Worm (Caenorhabditis elegans) whole organism, L4 larva: Measurements from ENCODE around the gene W01C8.5.

Experiments used
- R02D3.7 ChIP-seq: fragments of 150-350 bp; sonication (generic microtip); optimal IDR thresholded peaks from 3 replicates; lab custom pipeline; 2014; ENCODE audit warnings: missing biosample characterization, missing genetic modification characterization
- aly-2 ChIP-seq: sonication (generic microtip); optimal IDR thresholded peaks from 2 replicates; lab custom pipeline; 2018; ENCODE audit warnings: missing biosample characterization, missing genetic modification characterization
- ctbp-1 ChIP-seq: fragments of 200-800 bp; sonication (Bioruptor generic); IDR thresholded peaks from 2 replicates; pipeline ENCODE4 v1.3.6; 2022; ENCODE audit warnings: missing genetic modification reagents, missing genetic modification characterization, missing compliant biosample characterization
- hmg-1.1 ChIP-seq: fragments of 200-800 bp; sonication (Bioruptor generic); IDR thresholded peaks from 2 replicates; pipeline ENCODE4 v1.3.6; 2022; ENCODE audit warnings: missing genetic modification reagents, missing genetic modification characterization, missing compliant biosample characterization
- lin-15B ChIP-seq: fragments of 150-350 bp; sonication (generic microtip); optimal IDR thresholded peaks from 3 replicates; lab custom pipeline; 2014; ENCODE audit warnings: missing biosample characterization, missing genetic modification characterization
- madf-5 ChIP-seq, 2 experiments: fragments of 200-800 bp; sonication (Bioruptor generic); IDR thresholded peaks; 2 replicates each; pipeline ENCODE4 v1.3.6; 2022; ENCODE audit warnings: missing compliant biosample characterization in 2 of 2, missing genetic modification characterization in 2 of 2
- nhr-11 ChIP-seq: fragments of 150-350 bp; optimal IDR thresholded peaks from 2 replicates; lab custom pipeline; 2014; ENCODE audit warnings: missing biosample characterization, missing genetic modification characterization
- nhr-237 ChIP-seq: sonication (generic microtip); optimal IDR thresholded peaks from 2 replicates; lab custom pipeline; 2017; ENCODE audit warnings: missing biosample characterization, missing genetic modification characterization
- pha-4 ChIP-seq, 2 experiments: fragments of 150-350 bp in 1 of 2; fragments of 200-800 bp in 1 of 2; sonication (Bioruptor generic) in 1 of 2; IDR thresholded peaks in 1 of 2; optimal IDR thresholded peaks in 1 of 2; 2 replicates each; pipeline versions ENCODE4 v1.3.6 to Lab custom; 2014 to 2022; ENCODE audit warnings: missing genetic modification characterization in 2 of 2, missing genetic modification reagents in 2 of 2, missing biosample characterization in 1 of 2, missing compliant biosample characterization in 1 of 2
- zag-1 ChIP-seq: fragments of 150-350 bp; optimal IDR thresholded peaks from 2 replicates; lab custom pipeline; 2014; ENCODE audit warnings: missing biosample characterization, missing genetic modification characterization
- ztf-11 ChIP-seq: fragments of 150-350 bp; optimal IDR thresholded peaks from 2 replicates; lab custom pipeline; 2014; ENCODE audit warnings: missing biosample characterization, missing genetic modification characterization

DNA sequence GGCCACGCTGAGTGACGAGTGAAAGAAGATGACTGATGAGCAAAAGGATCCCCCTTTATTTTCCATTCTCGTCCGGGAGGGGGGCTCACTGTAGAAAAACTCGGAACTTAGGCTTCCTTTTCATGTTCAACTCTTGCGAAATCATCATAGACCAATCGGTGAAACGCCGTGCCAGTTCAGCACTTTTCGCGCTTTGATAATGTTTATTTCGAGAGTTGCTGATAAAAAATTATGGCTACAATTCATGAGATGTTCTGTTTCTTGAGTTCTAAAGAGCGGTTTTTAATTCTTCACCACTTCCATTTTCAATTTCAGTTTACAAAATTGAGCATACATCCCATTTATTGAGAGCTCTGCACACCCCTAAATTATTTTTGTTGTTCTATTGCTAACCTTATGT lies 26.3 kb downstream of the W01C8.5 start:
- TF ChIP-seq madf-5 (GFP tag; IDR thresholded peaks at IDR 0.05; lab: Robert Waterston, UW) = no peak
- no peak for TF ChIP-seq pha-4 (GFP tag; IDR thresholded peaks at IDR 0.05; lab: Robert Waterston, UW)
- TF ChIP-seq pha-4 (tag; optimal IDR thresholded peaks at IDR 0.05; lab: Kevin White, UChicago) = no peak
- TF ChIP-seq nhr-237 = no peak
- TF ChIP-seq ctbp-1 (GFP tag; lab: Robert Waterston, UW) = no peak
- TF ChIP-seq ztf-11 (tag; lab: Kevin White, UChicago) = no peak
- no peak for TF ChIP-seq hmg-1.1 (GFP tag; lab: Robert Waterston, UW)
- no peak for TF ChIP-seq zag-1 (tag; lab: Kevin White, UChicago)
- TF ChIP-seq R02D3.7 (tag; lab: Kevin White, UChicago) = no peak
- no peak for TF ChIP-seq aly-2 (tag; lab: Kevin White, UChicago)
- TF ChIP-seq lin-15B = no peak
- no peak for TF ChIP-seq nhr-11 (tag; lab: Kevin White, UChicago)
